Worm (Caenorhabditis elegans): Measurements from ENCODE around the gene gcy-8.

Gene gcy-8

ce11 chrIV:7897953-7898352 lies 30.0 kb upstream of the gcy-8 start:
- no peak for TF ChIP-seq sma-3 (GFP tag; optimal IDR thresholded peaks at IDR 0.05)
- no peak for TF ChIP-seq R02D3.7 (tag; optimal IDR thresholded peaks at IDR 0.05)
- no peak for TF ChIP-seq lsy-2 (tag; optimal IDR thresholded peaks at IDR 0.05)
- no peak for TF ChIP-seq unc-62 (GFP tag; optimal IDR thresholded peaks at IDR 0.05)

ce11 chrIV:7898489-7898888 lies 29.5 kb upstream of the gcy-8 start:
- TF ChIP-seq unc-55 (GFP tag; optimal IDR thresholded peaks at IDR 0.05), result no peak
- no peak for TF ChIP-seq unc-39 (tag; optimal IDR thresholded peaks at IDR 0.05)
- peak; percentile 89 for TF ChIP-seq fos-1 (tag; optimal IDR thresholded peaks at IDR 0.05)
- no peak for TF ChIP-seq aly-2 (tag; optimal IDR thresholded peaks at IDR 0.05)
- no peak for TF ChIP-seq sma-9 (GFP tag; optimal IDR thresholded peaks at IDR 0.05)
- TF ChIP-seq sma-9 (tag; optimal IDR thresholded peaks at IDR 0.05), result no peak
- no peak for TF ChIP-seq Y55F3AM.14 (GFP tag; optimal IDR thresholded peaks at IDR 0.05)
- no peak for TF ChIP-seq mdl-1 (tag; optimal IDR thresholded peaks at IDR 0.05)
- TF ChIP-seq zag-1 (tag; optimal IDR thresholded peaks at IDR 0.05), result no peak
- no peak for TF ChIP-seq nhr-21 (tag; optimal IDR thresholded peaks at IDR 0.05)
- TF ChIP-seq nhr-11 (tag; optimal IDR thresholded peaks at IDR 0.05), result no peak
- TF ChIP-seq lin-13 (GFP tag; optimal IDR thresholded peaks at IDR 0.05), result no peak
- TF ChIP-seq alr-1 (tag; optimal IDR thresholded peaks at IDR 0.05), result no peak
- TF ChIP-seq nhr-6 (tag; optimal IDR thresholded peaks at IDR 0.05), result no peak
- no peak for TF ChIP-seq nhr-25 (tag; optimal IDR thresholded peaks at IDR 0.05)
- no peak for TF ChIP-seq blmp-1 (tag; optimal IDR thresholded peaks at IDR 0.05; ENCODE audit: insufficient read depth)
- TF ChIP-seq crh-2 (tag; optimal IDR thresholded peaks at IDR 0.05), result peak; percentile 38
- TF ChIP-seq egl-27 (tag; optimal IDR thresholded peaks at IDR 0.05), result no peak

- TF ChIP-seq zag-1 (tag; optimal IDR thresholded peaks at IDR 0.05) (no peak), blmp-1 (tag; optimal IDR thresholded peaks at IDR 0.05; ENCODE audit: insufficient read depth) (no peak), lin-13 (GFP tag; optimal IDR thresholded peaks at IDR 0.05) (peak; percentile 57), nhr-129 (tag; optimal IDR thresholded peaks at IDR 0.05) (peak; percentile 88), unc-39 (tag; optimal IDR thresholded peaks at IDR 0.05) (no peak), ama-1 (optimal IDR thresholded peaks at IDR 0.05) (no peak), egl-27 (tag; optimal IDR thresholded peaks at IDR 0.05) (peak; percentile 52), nhr-6 (tag; optimal IDR thresholded peaks at IDR 0.05) (peak; percentile 22), C34F6.9 (tag; optimal IDR thresholded peaks at IDR 0.05) (peak; percentile 88), ZK546.5 (tag; optimal IDR thresholded peaks at IDR 0.05) (no peak), lin-11 (tag; optimal IDR thresholded peaks at IDR 0.05) (peak; percentile 51), nhr-10 (tag; optimal IDR thresholded peaks at IDR 0.05) (no peak), Y55F3AM.14 (GFP tag; optimal IDR thresholded peaks at IDR 0.05) (no peak), peb-1 (tag; optimal IDR thresholded peaks at IDR 0.05) (no peak), aly-2 (tag; optimal IDR thresholded peaks at IDR 0.05) (no peak), ceh-82 (tag; optimal IDR thresholded peaks at IDR 0.05) (no peak), fos-1 (tag; optimal IDR thresholded peaks at IDR 0.05) (peak; percentile 50), nhr-23 (tag; optimal IDR thresholded peaks at IDR 0.05) (no peak), elt-3 (tag; optimal IDR thresholded peaks at IDR 0.05) (no peak), lsy-2 (tag; optimal IDR thresholded peaks at IDR 0.05) (peak; percentile 90 to 98), nhr-21 (tag; optimal IDR thresholded peaks at IDR 0.05) (peak; percentile 43), sma-9 (GFP tag; optimal IDR thresholded peaks at IDR 0.05) (peak; percentile 79), sma-9 (tag; optimal IDR thresholded peaks at IDR 0.05) (no peak), ztf-1 (GFP tag; conservative IDR thresholded peaks at IDR 0.05) (no peak), ztf-11 (tag; optimal IDR thresholded peaks at IDR 0.05) (no peak), mdl-1 (tag; optimal IDR thresholded peaks at IDR 0.05) (no peak), sem-4 (tag; optimal IDR thresholded peaks at IDR 0.05) (peak; percentile 70), unc-55 (GFP tag; optimal IDR thresholded peaks at IDR 0.05) (peak; percentile 92), nhr-12 (tag; optimal IDR thresholded peaks at IDR 0.05) (no peak), nhr-237 (tag; optimal IDR thresholded peaks at IDR 0.05) (no peak), skn-1 (tag; optimal IDR thresholded peaks at IDR 0.05) (no peak), nhr-11 (tag; optimal IDR thresholded peaks at IDR 0.05) (no peak), dmd-4 (tag; optimal IDR thresholded peaks at IDR 0.05) (no peak), crh-2 (tag; optimal IDR thresholded peaks at IDR 0.05) (peak; percentile 92), unc-62 (GFP tag; optimal IDR thresholded peaks at IDR 0.05) (no peak), R02D3.7 (tag; optimal IDR thresholded peaks at IDR 0.05) (no peak), gmeb-1 (tag; optimal IDR thresholded peaks at IDR 0.05) (peak; percentile 74), ceh-16 (tag; optimal IDR thresholded peaks at IDR 0.05) (no peak), nhr-25 (tag; optimal IDR thresholded peaks at IDR 0.05) (peak; percentile 41), snpc-4 (tag; optimal IDR thresholded peaks at IDR 0.05) (peak; percentile 25), mab-5 (tag; optimal IDR thresholded peaks at IDR 0.05) (no peak), F13H6.1 (tag; optimal IDR thresholded peaks at IDR 0.05) (peak; percentile 69), lin-39 (tag; optimal IDR thresholded peaks at IDR 0.05) (no peak), ztf-4 (tag; optimal IDR thresholded peaks at IDR 0.05) (peak; percentile 60), mbf-1 (tag; optimal IDR thresholded peaks at IDR 0.05) (no peak), sma-3 (GFP tag; optimal IDR thresholded peaks at IDR 0.05) (peak; percentile 77), alr-1 (tag; optimal IDR thresholded peaks at IDR 0.05) (no peak)
Observed at ce11 chrIV:7902221-7902904, 25.6 kb upstream of the gcy-8 start, which contains the start of gene arp-11. Gene arp-11, minus strand, starts transcription at chrIV:7902271.

Measured in whole organism, L2 larva.